Fruit fly (Drosophila melanogaster) whole organism, prepupa: ENCODE results near the gene mio.

Experiments
- CG10669 ChIP-seq: fragments of 200-800 bp; sonication (Bioruptor generic); optimal IDR thresholded peaks from 3 replicates; lab custom pipeline; 2018; ENCODE audit warnings: missing biosample characterization, mild to moderate bottlenecking, missing genetic modification characterization, moderate library complexity
- CG11762 ChIP-seq: fragments of 200-800 bp; sonication (Bioruptor generic); optimal IDR thresholded peaks from 3 replicates; lab custom pipeline; 2016; ENCODE audit warnings: missing biosample characterization, missing genetic modification characterization; ENCODE audit not compliant: insufficient read depth
- CG11902 ChIP-seq: fragments of 200-800 bp; sonication (Bioruptor generic); optimal IDR thresholded peaks from 3 replicates; lab custom pipeline; 2016; ENCODE audit warnings: missing biosample characterization, missing genetic modification characterization
- CG15336 ChIP-seq: fragments of 200-800 bp; sonication (Bioruptor generic); IDR thresholded peaks from 2 replicates; pipeline ENCODE4 v1.3.6; 2022; ENCODE audit warnings: missing biosample characterization, missing genetic modification characterization
- CG1621 ChIP-seq: fragments of 200-800 bp; sonication (Bioruptor generic); optimal IDR thresholded peaks from 3 replicates; lab custom pipeline; 2018; ENCODE audit warnings: missing biosample characterization, mild to moderate bottlenecking, missing genetic modification characterization
- CG16779 ChIP-seq: fragments of 200-800 bp; sonication (Bioruptor generic); optimal IDR thresholded peaks from 3 replicates; lab custom pipeline; 2017; ENCODE audit warnings: missing biosample characterization, mild to moderate bottlenecking, missing genetic modification characterization
- CG3032 ChIP-seq: fragments of 200-800 bp; optimal IDR thresholded peaks from 2 replicates; lab custom pipeline; 2019; ENCODE audit warnings: missing biosample characterization, mild to moderate bottlenecking, missing genetic modification characterization, moderate library complexity
- CG34406 ChIP-seq: fragments of 200-800 bp; sonication (Bioruptor generic); optimal IDR thresholded peaks from 3 replicates; lab custom pipeline; 2016; ENCODE audit warnings: missing biosample characterization, missing genetic modification characterization
- CG3919 ChIP-seq: fragments of 200-800 bp; sonication (Bioruptor generic); optimal IDR thresholded peaks from 3 replicates; lab custom pipeline; 2016; ENCODE audit warnings: missing biosample characterization, missing genetic modification characterization
- CG4318 ChIP-seq: fragments of 200-800 bp; sonication (Bioruptor generic); optimal IDR thresholded peaks from 3 replicates; lab custom pipeline; 2017; ENCODE audit warnings: missing biosample characterization, mild to moderate bottlenecking, missing genetic modification characterization
- CG6163 ChIP-seq: fragments of 200-800 bp; sonication (Bioruptor generic); IDR thresholded peaks from 3 replicates; pipeline ENCODE4 v1.3.6; 2022; ENCODE audit warnings: missing biosample characterization, missing genetic modification characterization
- CG6276 ChIP-seq: fragments of 200-800 bp; sonication (Bioruptor generic); optimal IDR thresholded peaks from 2 replicates; lab custom pipeline; 2017; ENCODE audit warnings: missing biosample characterization, mild to moderate bottlenecking, missing genetic modification characterization
- CG6792 ChIP-seq: fragments of 200-800 bp; sonication (Bioruptor generic); optimal IDR thresholded peaks from 3 replicates; lab custom pipeline; 2016; ENCODE audit warnings: missing biosample characterization, missing genetic modification characterization
- CG6808 ChIP-seq: fragments of 200-800 bp; sonication (Bioruptor generic); optimal IDR thresholded peaks from 3 replicates; lab custom pipeline; 2017; ENCODE audit warnings: missing biosample characterization, missing genetic modification characterization, mild to moderate bottlenecking, moderate library complexity, missing genetic modification reagents
- CG6854 ChIP-seq: fragments of 200-800 bp; sonication (Bioruptor generic); optimal IDR thresholded peaks from 2 replicates; lab custom pipeline; 2017; ENCODE audit warnings: missing biosample characterization, mild to moderate bottlenecking, missing genetic modification characterization
- CG7368 ChIP-seq: fragments of 200-800 bp; sonication (Bioruptor generic); optimal IDR thresholded peaks from 3 replicates; lab custom pipeline; 2016; ENCODE audit warnings: missing biosample characterization, missing genetic modification characterization
- CG8119 ChIP-seq: fragments of 200-800 bp; sonication (Bioruptor generic); IDR thresholded peaks from 3 replicates; pipeline ENCODE4 v1.3.6; 2022; ENCODE audit warnings: missing biosample characterization, missing genetic modification characterization
- CG8319 ChIP-seq: fragments of 200-800 bp; sonication (Bioruptor generic); optimal IDR thresholded peaks from 3 replicates; lab custom pipeline; 2016; ENCODE audit warnings: missing biosample characterization, missing genetic modification characterization
- CG8632 ChIP-seq: fragments of 200-800 bp; sonication (Bioruptor generic); optimal IDR thresholded peaks from 3 replicates; lab custom pipeline; 2016; ENCODE audit warnings: missing biosample characterization, missing genetic modification characterization
- CG9139 ChIP-seq: fragments of 200-800 bp; sonication (Bioruptor generic); optimal IDR thresholded peaks from 3 replicates; lab custom pipeline; 2017; ENCODE audit warnings: missing biosample characterization, mild to moderate bottlenecking, missing genetic modification characterization
- Eip75B ChIP-seq: fragments of 200-800 bp; sonication (Bioruptor generic); optimal IDR thresholded peaks from 3 replicates; lab custom pipeline; 2016; ENCODE audit warnings: missing biosample characterization, missing genetic modification characterization
- Ets21C ChIP-seq: fragments of 200-800 bp; sonication (Bioruptor generic); optimal IDR thresholded peaks from 3 replicates; lab custom pipeline; 2016; ENCODE audit warnings: missing biosample characterization, missing genetic modification characterization
- Ets96B ChIP-seq: fragments of 200-800 bp; optimal IDR thresholded peaks from 2 replicates; lab custom pipeline; 2019; ENCODE audit warnings: missing biosample characterization, mild to moderate bottlenecking, missing genetic modification characterization, moderate library complexity
- Hr38 ChIP-seq: sonication (Bioruptor generic); optimal IDR thresholded peaks from 2 replicates; lab custom pipeline; 2016; ENCODE audit warnings: missing biosample characterization, missing genetic modification characterization
- Hr39 ChIP-seq: fragments of 200-800 bp; sonication (Bioruptor generic); optimal IDR thresholded peaks from 2 replicates; lab custom pipeline; 2016; ENCODE audit warnings: missing biosample characterization, missing genetic modification characterization
- Met ChIP-seq: fragments of 200-800 bp; sonication (Bioruptor generic); optimal IDR thresholded peaks from 3 replicates; lab custom pipeline; 2016; ENCODE audit warnings: missing biosample characterization, missing genetic modification characterization
- OdsH ChIP-seq: fragments of 200-800 bp; sonication (Bioruptor generic); optimal IDR thresholded peaks from 3 replicates; lab custom pipeline; 2016; ENCODE audit warnings: missing biosample characterization, missing genetic modification characterization
- Smox ChIP-seq: fragments of 200-800 bp; sonication (Bioruptor generic); optimal IDR thresholded peaks from 3 replicates; lab custom pipeline; 2016; ENCODE audit warnings: missing biosample characterization, missing genetic modification characterization
- Sox102F ChIP-seq: fragments of 200-800 bp; sonication (Bioruptor generic); optimal IDR thresholded peaks from 2 replicates; lab custom pipeline; 2016; ENCODE audit warnings: missing biosample characterization, mild to moderate bottlenecking, missing genetic modification characterization
- Sox14 ChIP-seq: fragments of 200-800 bp; sonication (Bioruptor generic); optimal IDR thresholded peaks from 3 replicates; lab custom pipeline; 2016; ENCODE audit warnings: missing biosample characterization, missing genetic modification characterization
- Sox15 ChIP-seq: fragments of 200-800 bp; sonication (Bioruptor generic); optimal IDR thresholded peaks from 3 replicates; lab custom pipeline; 2016; ENCODE audit warnings: missing biosample characterization, missing genetic modification characterization
- acj6 ChIP-seq: fragments of 200-800 bp; sonication (Bioruptor generic); optimal IDR thresholded peaks from 3 replicates; lab custom pipeline; 2016; ENCODE audit warnings: missing biosample characterization, missing genetic modification characterization
- cyc ChIP-seq: fragments of 200-800 bp; sonication (Bioruptor generic); optimal IDR thresholded peaks from 3 replicates; lab custom pipeline; 2016; ENCODE audit warnings: missing biosample characterization, missing genetic modification characterization
- dac ChIP-seq: fragments of 200-800 bp; sonication (Bioruptor generic); optimal IDR thresholded peaks from 2 replicates; lab custom pipeline; 2017; ENCODE audit warnings: missing biosample characterization, mild to moderate bottlenecking, missing genetic modification characterization
- dsx ChIP-seq: fragments of 200-800 bp; optimal IDR thresholded peaks from 3 replicates; lab custom pipeline; 2019; ENCODE audit warnings: missing biosample characterization, mild to moderate bottlenecking, missing genetic modification characterization, moderate library complexity; ENCODE audit not compliant: poor library complexity, severe bottlenecking
- eg ChIP-seq: fragments of 200-800 bp; sonication (Bioruptor generic); IDR thresholded peaks from 3 replicates; pipeline ENCODE4 v1.3.6; 2022; ENCODE audit warnings: missing biosample characterization, missing genetic modification characterization
- esn ChIP-seq: fragments of 200-800 bp; sonication (Bioruptor generic); optimal IDR thresholded peaks from 2 replicates; lab custom pipeline; 2016; ENCODE audit warnings: missing biosample characterization, mild to moderate bottlenecking, missing genetic modification characterization, moderate library complexity
- fkh ChIP-seq: fragments of 200-800 bp; sonication (Bioruptor generic); optimal IDR thresholded peaks from 3 replicates; lab custom pipeline; 2017; ENCODE audit warnings: missing biosample characterization, mild to moderate bottlenecking, missing genetic modification characterization, moderate library complexity
- net ChIP-seq: fragments of 200-800 bp; sonication (Bioruptor generic); optimal IDR thresholded peaks from 3 replicates; lab custom pipeline; 2016; ENCODE audit warnings: missing biosample characterization, missing genetic modification characterization
- pdm3 ChIP-seq: fragments of 200-800 bp; sonication (Bioruptor generic); optimal IDR thresholded peaks from 3 replicates; lab custom pipeline; 2016; ENCODE audit warnings: missing biosample characterization, missing genetic modification characterization
- salr ChIP-seq, 2 experiments: fragments of 200-800 bp; sonication (Bioruptor generic); optimal IDR thresholded peaks; 3 replicates each; lab custom pipeline; 2016 to 2018; ENCODE audit warnings: missing biosample characterization in 2 of 2, missing genetic modification characterization in 2 of 2, mild to moderate bottlenecking in 1 of 2
- spab ChIP-seq: fragments of 200-800 bp; sonication (Bioruptor generic); optimal IDR thresholded peaks from 2 replicates; lab custom pipeline; 2017; ENCODE audit warnings: missing biosample characterization, mild to moderate bottlenecking, missing genetic modification characterization, missing genetic modification reagents
- ss ChIP-seq, 2 experiments: fragments of 200-800 bp; sonication (Bioruptor generic); optimal IDR thresholded peaks; 2 replicates in 1 of 2; 3 replicates in 1 of 2; lab custom pipeline; 2017 to 2018; ENCODE audit warnings: mild to moderate bottlenecking in 2 of 2, missing biosample characterization in 2 of 2, missing genetic modification characterization in 2 of 2, moderate library complexity in 1 of 2
- topi ChIP-seq: fragments of 200-800 bp; sonication (Bioruptor generic); optimal IDR thresholded peaks from 3 replicates; lab custom pipeline; 2016; ENCODE audit warnings: missing biosample characterization, missing genetic modification characterization
- vri ChIP-seq: fragments of 200-800 bp; sonication (Bioruptor generic); optimal IDR thresholded peaks from 3 replicates; lab custom pipeline; 2016; ENCODE audit warnings: missing biosample characterization, mild to moderate bottlenecking, missing genetic modification characterization

The mio gene

dm6 chr2L:2177312-2177968, 39.6 kb upstream of the mio start (continued):
- TF ChIP-seq acj6: peak; percentile 72
- peak; percentile 24 for TF ChIP-seq CG1621 (tag; lab: Kevin White, UChicago)
- TF ChIP-seq CG6163 (GFP tag; lab: Robert Waterston, UW): peak; percentile 50; the same call in 2 of the 3 replicates
- peak; percentile 63 for TF ChIP-seq OdsH (GFP tag; lab: Kevin White, UChicago)
- peak in 1 of 2 experiments; percentile 54 for TF ChIP-seq salr (GFP tag; optimal IDR thresholded peaks at IDR 0.05; lab: Kevin White, UChicago)
- TF ChIP-seq spab (GFP tag; lab: Kevin White, UChicago): peak; percentile 25
- peak; percentile 63 for TF ChIP-seq Eip75B (GFP tag; lab: Kevin White, UChicago)
- TF ChIP-seq CG6276 (GFP tag; lab: Kevin White, UChicago): peak; percentile 22
- TF ChIP-seq CG8632 (GFP tag; lab: Kevin White, UChicago): peak; percentile 76

DNA sequence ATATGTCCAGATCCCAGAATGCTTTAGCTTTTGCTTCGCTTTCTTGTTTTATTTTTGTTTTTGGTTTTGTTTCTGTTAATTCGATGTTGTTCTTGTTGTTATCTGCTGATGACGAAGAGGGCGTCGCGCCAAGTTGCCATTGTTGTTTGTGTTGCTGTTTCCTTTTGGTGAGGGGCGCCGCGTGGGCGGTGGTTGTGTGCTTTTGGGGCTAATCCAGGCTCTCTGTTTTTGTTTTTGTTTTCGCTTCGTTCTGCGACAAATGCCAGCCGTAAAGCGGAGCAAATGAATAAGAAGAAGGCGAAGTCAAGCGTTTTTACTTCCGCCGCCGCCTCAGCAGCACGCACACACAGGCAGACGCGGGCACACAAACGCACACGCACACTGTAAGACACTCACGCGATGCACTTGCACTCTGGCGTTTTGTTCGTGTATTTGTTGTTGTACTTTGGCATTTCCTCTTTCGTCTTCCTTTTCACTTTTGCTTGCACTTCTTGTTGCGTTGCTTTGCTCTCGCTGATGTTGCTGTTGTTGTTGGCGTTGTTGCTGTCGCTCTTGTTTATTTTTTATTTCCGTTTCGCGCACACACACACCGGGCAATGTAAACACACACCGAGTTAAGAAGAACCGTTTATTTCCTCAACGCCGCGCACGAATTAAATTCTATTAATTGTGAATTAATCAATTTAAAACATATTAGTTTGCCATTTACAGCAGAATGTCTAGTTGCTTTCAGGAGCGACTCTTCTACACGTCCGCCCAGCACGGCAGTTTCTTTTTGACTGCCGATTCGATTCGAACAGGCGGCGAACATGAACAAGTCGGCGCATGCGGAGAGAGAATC, 38.9 kb upstream of the mio start, which contains the start of gene aop:
aop (minus strand) TSS at position 786 of the 841 bp plus-strand sequence.
- TF ChIP-seq CG7368 (GFP tag; lab: Kevin White, UChicago) (no peak), CG16779 (tag; lab: Kevin White, UChicago) (peak; percentile 60), net (GFP tag; lab: Kevin White, UChicago) (peak; percentile 58), CG6163 (GFP tag; lab: Robert Waterston, UW) (peak; percentile 65), CG10669 (GFP tag; lab: Kevin White, UChicago) (no peak), CG4318 (GFP tag; lab: Kevin White, UChicago) (no peak), CG34406 (GFP tag; lab: Kevin White, UChicago) (no peak), Hr38 (no peak), spab (GFP tag; lab: Kevin White, UChicago) (peak; percentile 12), CG8632 (GFP tag; lab: Kevin White, UChicago) (peak; percentile 25), CG6808 (GFP tag; lab: Kevin White, UChicago) (peak; percentile 40), OdsH (GFP tag; lab: Kevin White, UChicago) (no peak), dac (GFP tag; lab: Kevin White, UChicago) (no peak), fkh (GFP tag; lab: Kevin White, UChicago) (peak; percentile 70), ss (GFP tag; optimal IDR thresholded peaks at IDR 0.05; lab: Kevin White, UChicago) (peak; percentile 68 to 83), CG8319 (GFP tag; lab: Kevin White, UChicago) (no peak), CG3032 (tag; lab: Kevin White, UChicago) (no peak), dsx (GFP tag; lab: Kevin White, UChicago) (peak; percentile 69), CG8119 (GFP tag; lab: Robert Waterston, UW) (no peak), eg (GFP tag; lab: Robert Waterston, UW) (no peak; the same call in 2 of the 3 replicates), Sox14 (GFP tag; lab: Kevin White, UChicago) (peak; percentile 42), CG6792 (GFP tag; lab: Kevin White, UChicago) (no peak), CG6854 (peak; percentile 54), CG11902 (GFP tag; lab: Kevin White, UChicago) (no peak), CG15336 (GFP tag; lab: Robert Waterston, UW) (peak; percentile 48), Sox102F (GFP tag; lab: Kevin White, UChicago) (peak; percentile 75), esn (GFP tag; lab: Kevin White, UChicago) (peak; percentile 23), topi (GFP tag; lab: Kevin White, UChicago) (peak; percentile 54), vri (GFP tag; lab: Kevin White, UChicago) (peak; percentile 52), Ets21C (GFP tag; lab: Kevin White, UChicago) (no peak), Hr39 (GFP tag; lab: Kevin White, UChicago) (no peak), CG3919 (peak; percentile 40), CG11762 (GFP tag; lab: Kevin White, UChicago) (no peak), pdm3 (peak; percentile 28), cyc (GFP tag; lab: Kevin White, UChicago) (no peak), Ets96B (peak; percentile 29), Smox (GFP tag; lab: Kevin White, UChicago) (peak; percentile 38), Met (peak; percentile 58), CG9139 (peak; percentile 49), CG6276 (GFP tag; lab: Kevin White, UChicago) (peak; percentile 51), Sox15 (GFP tag; lab: Kevin White, UChicago) (no peak), CG1621 (tag; lab: Kevin White, UChicago) (peak; percentile 21), Eip75B (GFP tag; lab: Kevin White, UChicago) (peak; percentile 59)
